Fruit fly (Drosophila melanogaster) whole organism, pupa: ENCODE data around the gene Mp.

ENCODE experiments used
- CG10348 ChIP-seq: fragments of 200-800 bp; sonication (Bioruptor generic); IDR thresholded peaks from 2 replicates; pipeline ENCODE4 v1.3.6; 2022; ENCODE audit warnings: missing biosample characterization, missing genetic modification characterization
- CG12605 ChIP-seq: fragments of 200-800 bp; sonication (Bioruptor generic); IDR thresholded peaks from 2 replicates; pipeline ENCODE4 v1.3.6; 2022; ENCODE audit warnings: missing biosample characterization, missing genetic modification characterization
- CG13204 ChIP-seq: fragments of 200-800 bp; sonication (Bioruptor generic); optimal IDR thresholded peaks from 2 replicates; lab custom pipeline; 2018; ENCODE audit warnings: missing biosample characterization, mild to moderate bottlenecking, missing genetic modification characterization, moderate library complexity
- CG14655 ChIP-seq: fragments of 200-800 bp; sonication (Bioruptor generic); optimal IDR thresholded peaks from 3 replicates; lab custom pipeline; 2017; ENCODE audit warnings: mild to moderate bottlenecking, missing biosample characterization, missing genetic modification reagents, missing genetic modification characterization
- CG15710 ChIP-seq: fragments of 200-800 bp; sonication (Bioruptor generic); optimal IDR thresholded peaks from 2 replicates; lab custom pipeline; 2018; ENCODE audit warnings: missing biosample characterization, mild to moderate bottlenecking, missing genetic modification characterization, moderate library complexity
- CG17806 ChIP-seq: fragments of 200-800 bp; sonication (Bioruptor generic); optimal IDR thresholded peaks from 2 replicates; lab custom pipeline; 2018; ENCODE audit warnings: missing biosample characterization, mild to moderate bottlenecking, missing genetic modification characterization, moderate library complexity
- CG32121 ChIP-seq: fragments of 200-800 bp; sonication (Bioruptor generic); IDR thresholded peaks from 2 replicates; pipeline ENCODE4 v1.3.6; 2022; ENCODE audit warnings: missing biosample characterization, missing genetic modification characterization
- CG34367 ChIP-seq: fragments of 200-800 bp; sonication (Bioruptor generic); optimal IDR thresholded peaks from 2 replicates; lab custom pipeline; 2018; ENCODE audit warnings: missing biosample characterization, mild to moderate bottlenecking, missing genetic modification characterization
- CG4496 ChIP-seq: fragments of 200-800 bp; sonication (Bioruptor generic); IDR thresholded peaks from 3 replicates; pipeline ENCODE4 v1.3.6; 2022; ENCODE audit warnings: missing biosample characterization, missing genetic modification characterization
- CG8159 ChIP-seq: fragments of 200-800 bp; sonication (Bioruptor generic); optimal IDR thresholded peaks from 3 replicates; lab custom pipeline; 2018; ENCODE audit warnings: missing biosample characterization, mild to moderate bottlenecking, missing genetic modification characterization, moderate library complexity
- CG8301 ChIP-seq: fragments of 200-800 bp; sonication (Bioruptor generic); optimal IDR thresholded peaks from 2 replicates; lab custom pipeline; 2018; ENCODE audit warnings: missing biosample characterization, mild to moderate bottlenecking, missing genetic modification characterization
- CG9948 ChIP-seq: fragments of 200-800 bp; sonication (Bioruptor generic); optimal IDR thresholded peaks from 2 replicates; lab custom pipeline; 2018; ENCODE audit warnings: missing biosample characterization, mild to moderate bottlenecking, missing genetic modification characterization, moderate library complexity
- D1 ChIP-seq: fragments of 200-800 bp; sonication (Bioruptor generic); optimal IDR thresholded peaks from 2 replicates; lab custom pipeline; 2018; ENCODE audit warnings: missing biosample characterization, mild to moderate bottlenecking, missing genetic modification characterization, moderate library complexity
- EcR ChIP-seq: fragments of 200-800 bp; sonication (Bioruptor generic); optimal IDR thresholded peaks from 3 replicates; lab custom pipeline; 2019; ENCODE audit warnings: missing biosample characterization, missing genetic modification characterization, mild to moderate bottlenecking, moderate library complexity, missing genetic modification reagents
- Ets98B ChIP-seq: fragments of 200-800 bp; sonication (Bioruptor generic); IDR thresholded peaks from 2 replicates; pipeline ENCODE4 v1.3.6; 2022; ENCODE audit warnings: missing biosample characterization, missing genetic modification characterization
- Pif1A ChIP-seq: fragments of 200-800 bp; sonication (Bioruptor generic); optimal IDR thresholded peaks from 3 replicates; lab custom pipeline; 2016; ENCODE audit warnings: missing biosample characterization, missing genetic modification characterization
- Pif1B ChIP-seq: fragments of 200-800 bp; sonication (Bioruptor generic); optimal IDR thresholded peaks from 3 replicates; lab custom pipeline; 2016; ENCODE audit warnings: missing biosample characterization, missing genetic modification characterization
- Snoo ChIP-seq: fragments of 200-800 bp; sonication (Bioruptor generic); optimal IDR thresholded peaks from 3 replicates; lab custom pipeline; 2017; ENCODE audit warnings: missing biosample characterization, mild to moderate bottlenecking, missing genetic modification characterization, inconsistent platforms
- fd96Ca ChIP-seq: fragments of 200-800 bp; sonication (Bioruptor generic); IDR thresholded peaks from 3 replicates; pipeline ENCODE4 v1.3.6; 2022; ENCODE audit warnings: missing biosample characterization, missing genetic modification characterization
- gl ChIP-seq: fragments of 200-800 bp; sonication (Bioruptor generic); optimal IDR thresholded peaks from 2 replicates; lab custom pipeline; 2018; ENCODE audit warnings: missing biosample characterization, mild to moderate bottlenecking, missing genetic modification characterization
- rn ChIP-seq: fragments of 200-800 bp; sonication (Bioruptor generic); IDR thresholded peaks from 2 replicates; pipeline ENCODE4 v1.3.6; 2022; ENCODE audit warnings: missing biosample characterization, missing genetic modification characterization

Gene Mp

DNA sequence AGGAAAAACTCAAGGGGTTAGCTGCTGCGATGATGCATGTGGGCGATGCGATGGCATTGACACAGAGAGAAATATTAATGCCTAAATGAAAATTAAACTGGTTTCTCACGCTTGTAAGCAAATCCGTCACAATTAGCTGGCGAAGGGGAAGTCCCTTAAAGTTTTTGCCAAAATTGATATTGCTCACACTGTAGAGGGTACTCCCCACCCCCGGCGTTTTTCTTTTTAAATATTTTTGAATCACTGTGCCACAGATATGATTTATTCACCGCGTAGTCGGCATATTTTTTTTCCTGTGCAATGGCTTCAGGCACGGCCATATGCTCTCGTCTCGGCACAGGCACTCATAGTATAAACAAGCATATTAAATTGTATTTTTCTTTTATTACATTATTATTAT lies 88.7 kb downstream of the Mp start:
- TF ChIP-seq CG9948 (tag; lab: Kevin White, UChicago) (peak; percentile 38), CG13204 (no peak), CG8159 (tag; lab: Kevin White, UChicago) (peak; percentile 66), D1 (tag; lab: Kevin White, UChicago) (no peak), CG14655 (peak; percentile 28), CG15710 (tag; lab: Kevin White, UChicago) (peak; percentile 49), CG32121 (GFP tag; lab: Robert Waterston, UW) (no peak), CG12605 (GFP tag; lab: Robert Waterston, UW) (no peak), CG17806 (peak; percentile 48)
- TF ChIP-seq, all 21 proteins: peak for 5

DNA sequence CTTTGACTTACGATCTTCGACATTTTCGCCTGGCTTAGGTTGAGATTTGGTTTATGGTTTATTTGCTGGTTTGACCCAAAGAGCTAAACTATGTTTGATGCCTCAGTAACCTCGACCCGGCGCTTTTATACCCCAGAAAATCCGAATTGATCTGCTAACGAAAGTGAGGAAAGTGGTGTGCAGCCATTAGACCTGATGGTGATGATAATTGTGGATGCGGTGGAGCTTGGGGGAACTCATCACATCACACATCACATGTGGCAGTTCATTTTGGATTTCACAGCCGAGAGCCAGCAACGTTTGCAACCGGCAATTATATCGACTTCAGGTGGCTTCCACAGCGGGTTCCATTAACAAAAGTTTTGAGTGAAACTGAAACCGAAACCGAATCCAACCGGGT lies 90.0 kb downstream of the Mp start, which contains the start of gene Cpr65Eb:
TSS of gene Cpr65Eb (minus strand) at position 101 of the 400 bp plus-strand sequence.
- TF ChIP-seq CG8159 (tag; lab: Kevin White, UChicago) (no peak), Pif1B (GFP tag; lab: Kevin White, UChicago) (no peak), CG32121 (GFP tag; lab: Robert Waterston, UW) (no peak), rn (GFP tag; lab: Robert Waterston, UW) (no peak), CG17806 (no peak)
- TF ChIP-seq, all 21 proteins: peak for 0

DNA sequence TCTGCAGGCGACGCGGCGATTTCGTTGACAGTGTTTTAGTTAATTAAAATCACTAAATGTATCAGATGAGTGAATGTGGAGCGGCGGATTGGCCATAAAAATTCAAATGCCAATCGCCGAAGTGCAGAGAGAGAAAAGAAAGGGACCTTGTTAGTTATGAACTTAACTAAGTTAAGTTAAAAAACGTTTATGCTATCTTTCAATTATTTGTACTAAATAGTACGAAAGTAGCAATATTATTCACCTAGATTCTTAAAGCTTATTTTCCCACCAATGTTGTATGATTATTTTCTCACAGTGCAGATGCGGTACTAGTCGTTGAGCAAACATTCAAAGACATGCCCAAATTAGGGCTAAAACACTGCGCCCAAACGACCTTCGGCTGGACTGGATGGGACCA lies 92.1 kb downstream of the Mp start:
- TF ChIP-seq gl (tag; lab: Kevin White, UChicago), result no peak
- peak; percentile 10 for TF ChIP-seq CG14655
- peak; percentile 26; the same call in 1 of the 3 replicates for TF ChIP-seq CG4496 (GFP tag; lab: Robert Waterston, UW)
- peak; percentile 45 for TF ChIP-seq Pif1A (GFP tag; lab: Kevin White, UChicago)
- no peak for TF ChIP-seq fd96Ca (GFP tag; lab: Robert Waterston, UW)
- TF ChIP-seq Ets98B (GFP tag; lab: Robert Waterston, UW), result no peak
- peak; percentile 55 for TF ChIP-seq CG8159 (tag; lab: Kevin White, UChicago)
- TF ChIP-seq D1 (tag; lab: Kevin White, UChicago), result peak; percentile 28
- no peak for TF ChIP-seq CG13204
- no peak for TF ChIP-seq rn (GFP tag; lab: Robert Waterston, UW)
- TF ChIP-seq CG32121 (GFP tag; lab: Robert Waterston, UW), result no peak
- peak; percentile 44 for TF ChIP-seq CG9948 (tag; lab: Kevin White, UChicago)
- peak; percentile 7 for TF ChIP-seq CG15710 (tag; lab: Kevin White, UChicago)
- TF ChIP-seq Snoo, result peak; percentile 5
- TF ChIP-seq CG8301 (tag; lab: Kevin White, UChicago), result peak; percentile 11
- TF ChIP-seq CG34367, result peak; percentile 1
- TF ChIP-seq CG17806, result peak; percentile 47
- no peak for TF ChIP-seq EcR (GFP tag; lab: Kevin White, UChicago)
- TF ChIP-seq, all 21 proteins: peak for 11

DNA sequence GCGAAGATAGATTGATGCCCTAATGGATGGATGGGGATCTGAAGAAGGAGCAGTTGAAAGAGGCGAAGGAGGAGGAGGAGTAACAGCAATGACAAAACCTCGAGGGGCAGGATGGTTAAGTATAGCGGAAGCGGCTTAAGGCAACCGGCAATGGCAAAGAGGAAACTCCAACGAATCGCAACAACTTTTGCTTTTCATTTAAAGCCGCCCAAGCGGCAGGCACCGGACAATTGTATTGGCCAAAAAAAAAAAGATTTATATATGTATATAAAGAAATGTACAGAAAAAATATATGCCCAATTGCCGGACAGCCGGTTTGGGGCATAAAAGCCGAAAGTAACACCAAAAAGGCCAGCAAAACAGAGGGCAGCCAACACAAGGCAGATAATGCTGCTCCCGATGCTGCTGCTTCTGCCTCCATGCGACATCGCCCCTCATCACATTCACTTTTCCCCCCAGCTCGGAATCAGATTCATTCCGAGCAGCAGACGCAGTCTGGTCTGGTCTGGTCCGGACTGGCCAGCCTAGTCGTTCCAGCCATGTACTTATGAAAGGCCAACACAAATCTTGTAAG lies 92.8 kb downstream of the Mp start:
- TF ChIP-seq Snoo (no peak), fd96Ca (GFP tag; lab: Robert Waterston, UW) (no peak), CG10348 (no peak), Pif1B (GFP tag; lab: Kevin White, UChicago) (no peak), CG9948 (tag; lab: Kevin White, UChicago) (no peak), Pif1A (GFP tag; lab: Kevin White, UChicago) (no peak), CG17806 (no peak), rn (GFP tag; lab: Robert Waterston, UW) (no peak), EcR (GFP tag; lab: Kevin White, UChicago) (no peak), CG15710 (tag; lab: Kevin White, UChicago) (no peak), CG4496 (GFP tag; lab: Robert Waterston, UW) (no peak), CG34367 (no peak), CG12605 (GFP tag; lab: Robert Waterston, UW) (no peak), CG32121 (GFP tag; lab: Robert Waterston, UW) (no peak), gl (tag; lab: Kevin White, UChicago) (no peak), CG14655 (no peak)

DNA sequence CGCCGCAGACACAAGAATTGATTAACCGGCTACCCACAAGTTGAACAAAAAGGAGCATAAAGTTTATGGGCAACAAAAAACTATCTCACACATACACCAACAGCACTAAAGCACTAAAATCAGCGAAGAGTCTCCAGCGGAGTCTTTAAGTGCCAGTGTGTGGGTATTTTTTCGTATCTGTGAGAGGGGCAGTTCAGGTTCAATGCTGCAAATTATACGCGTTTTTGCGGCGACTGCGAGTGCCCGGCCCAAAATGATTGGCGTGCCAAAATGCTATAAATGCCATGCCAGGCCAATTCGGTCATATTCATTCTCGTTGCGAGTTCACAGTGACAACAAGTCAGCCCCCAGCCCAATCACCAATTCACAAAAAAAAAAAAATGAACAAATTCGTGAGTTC lies 94.3 kb downstream of the Mp start, which contains the start of gene Cpr65Ec:
TSS of gene Cpr65Ec (plus strand) at position 301 of the 400 bp plus-strand sequence.
- TF ChIP-seq CG34367 (no peak), CG8301 (tag; lab: Kevin White, UChicago) (no peak), EcR (GFP tag; lab: Kevin White, UChicago) (no peak), fd96Ca (GFP tag; lab: Robert Waterston, UW) (no peak), CG17806 (no peak), Ets98B (GFP tag; lab: Robert Waterston, UW) (no peak), CG4496 (GFP tag; lab: Robert Waterston, UW) (no peak), CG8159 (tag; lab: Kevin White, UChicago) (no peak), Pif1B (GFP tag; lab: Kevin White, UChicago) (no peak), CG12605 (GFP tag; lab: Robert Waterston, UW) (no peak), CG10348 (no peak), Snoo (no peak), CG15710 (tag; lab: Kevin White, UChicago) (no peak), CG14655 (no peak), D1 (tag; lab: Kevin White, UChicago) (no peak)

DNA sequence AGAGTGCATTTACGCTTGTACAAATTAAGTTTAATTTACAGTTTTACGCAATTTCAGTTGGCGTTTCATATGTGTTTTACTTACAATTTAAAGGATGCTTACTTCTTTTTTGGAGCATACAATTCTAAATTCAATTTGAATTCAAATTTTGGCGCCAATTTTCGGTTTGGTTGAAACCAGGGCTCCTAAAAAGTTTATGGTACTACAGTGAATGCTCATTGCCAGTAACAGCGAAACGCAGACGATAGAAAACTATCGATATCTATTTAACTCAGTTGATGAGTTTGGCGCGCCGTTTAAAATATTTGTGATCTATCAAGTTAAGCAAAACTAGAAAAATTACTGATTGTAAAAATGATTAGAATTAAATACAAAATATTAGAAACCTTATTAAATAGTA lies 95.4 kb downstream of the Mp start:
- TF ChIP-seq CG13204 (no peak), CG8159 (tag; lab: Kevin White, UChicago) (no peak), CG17806 (no peak), Ets98B (GFP tag; lab: Robert Waterston, UW) (no peak), gl (tag; lab: Kevin White, UChicago) (no peak)
